Worm (Caenorhabditis elegans) whole organism, midembryonic: Measurements from ENCODE around the gene srg-16.

Experiments
- T22C8.4 ChIP-seq: fragments of 200-800 bp; sonication (Bioruptor generic); IDR thresholded peaks from 2 replicates; pipeline ENCODE4 v1.3.6; 2022; ENCODE audit warnings: missing genetic modification characterization, missing compliant biosample characterization
- cog-1 ChIP-seq: sonication (generic microtip); optimal IDR thresholded peaks from 2 replicates; lab custom pipeline; 2016; ENCODE audit warnings: missing genetic modification characterization, missing compliant biosample characterization
- flt-1 ChIP-seq: fragments of 200-800 bp; sonication (Bioruptor generic); IDR thresholded peaks from 2 replicates; pipeline ENCODE4 v1.3.6; 2022; ENCODE audit warnings: missing genetic modification characterization, missing compliant biosample characterization
- klf-2 ChIP-seq: fragments of 200-800 bp; sonication (Bioruptor generic); conservative IDR thresholded peaks from 2 replicates; pipeline ENCODE4 v1.3.6; 2022; ENCODE audit warnings: missing genetic modification reagents, missing genetic modification characterization, missing compliant biosample characterization
- med-1 ChIP-seq: sonication (generic microtip); optimal IDR thresholded peaks from 2 replicates; lab custom pipeline; 2017; ENCODE audit warnings: missing genetic modification characterization, mild to moderate bottlenecking, missing compliant biosample characterization, antibody characterized with exemption, missing genetic modification reagents; ENCODE audit not compliant: insufficient read depth
- ref-1 ChIP-seq: fragments of 200-800 bp; sonication (Bioruptor generic); conservative IDR thresholded peaks from 2 replicates; pipeline ENCODE4 v1.3.6; 2022; ENCODE audit warnings: missing genetic modification reagents, missing genetic modification characterization, missing compliant biosample characterization
- tab-1 ChIP-seq: fragments of 200-800 bp; sonication (Bioruptor generic); IDR thresholded peaks from 2 replicates; pipeline ENCODE4 v1.3.6; 2022; ENCODE audit warnings: missing genetic modification characterization, missing compliant biosample characterization
- ztf-23 ChIP-seq: fragments of 200-800 bp; sonication (Bioruptor generic); IDR thresholded peaks from 2 replicates; pipeline ENCODE4 v1.3.6; 2022; ENCODE audit warnings: missing genetic modification reagents, missing genetic modification characterization, missing compliant biosample characterization
- ztf-29 ChIP-seq: fragments of 200-800 bp; sonication (Bioruptor generic); IDR thresholded peaks from 2 replicates; pipeline ENCODE4 v1.3.6; 2022; ENCODE audit warnings: missing genetic modification reagents, missing genetic modification characterization, missing compliant biosample characterization

srg-16 gene

ce11 chrII:12502784-12503183 is 35.9 kb downstream of the srg-16 start, which contains the start of gene ador-1:
ador-1 (minus strand) TSS chrII:12502884.
- TF ChIP-seq tab-1 (GFP tag; lab: Robert Waterston, UW) (no peak), klf-2 (GFP tag; lab: Robert Waterston, UW) (no peak), med-1 (GFP tag; lab: Kevin White, UChicago) (no peak), flt-1 (GFP tag; lab: Robert Waterston, UW) (no peak), T22C8.4 (GFP tag; lab: Robert Waterston, UW) (no peak), ztf-23 (GFP tag; lab: Robert Waterston, UW) (no peak), cog-1 (tag; lab: Kevin White, UChicago) (no peak), ztf-29 (GFP tag; lab: Robert Waterston, UW) (no peak), ref-1 (GFP tag; lab: Robert Waterston, UW) (no peak)

- TF ChIP-seq cog-1 (tag; lab: Kevin White, UChicago): no peak
- no peak for TF ChIP-seq ztf-29 (GFP tag; lab: Robert Waterston, UW)
- no peak for TF ChIP-seq ztf-23 (GFP tag; lab: Robert Waterston, UW)
- no peak for TF ChIP-seq tab-1 (GFP tag; lab: Robert Waterston, UW)
- TF ChIP-seq ref-1 (GFP tag; lab: Robert Waterston, UW): no peak
- no peak for TF ChIP-seq flt-1 (GFP tag; lab: Robert Waterston, UW)
- TF ChIP-seq klf-2 (GFP tag; lab: Robert Waterston, UW): no peak
- no peak for TF ChIP-seq med-1 (GFP tag; lab: Kevin White, UChicago)
- TF ChIP-seq T22C8.4 (GFP tag; lab: Robert Waterston, UW): no peak
Observed at ce11 chrII:12506511-12506910, 39.6 kb downstream of the srg-16 start.

ce11 chrII:12507038-12507437 is 40.1 kb downstream of the srg-16 start, which contains the start of gene srh-68:
srh-68 (plus strand) TSS chrII:12507338.
- TF ChIP-seq cog-1 (tag; lab: Kevin White, UChicago) (no peak), tab-1 (GFP tag; lab: Robert Waterston, UW) (no peak), T22C8.4 (GFP tag; lab: Robert Waterston, UW) (no peak), ztf-29 (GFP tag; lab: Robert Waterston, UW) (no peak), ztf-23 (GFP tag; lab: Robert Waterston, UW) (no peak), klf-2 (GFP tag; lab: Robert Waterston, UW) (no peak), med-1 (GFP tag; lab: Kevin White, UChicago) (no peak), ref-1 (GFP tag; lab: Robert Waterston, UW) (no peak), flt-1 (GFP tag; lab: Robert Waterston, UW) (no peak)

ce11 chrII:12508650-12509049 is 41.7 kb downstream of the srg-16 start, which contains the start of gene srh-67:
srh-67 (plus strand) TSS chrII:12508950.
- TF ChIP-seq ref-1 (GFP tag; lab: Robert Waterston, UW) (no peak), tab-1 (GFP tag; lab: Robert Waterston, UW) (no peak), ztf-29 (GFP tag; lab: Robert Waterston, UW) (no peak), klf-2 (GFP tag; lab: Robert Waterston, UW) (no peak), flt-1 (GFP tag; lab: Robert Waterston, UW) (no peak), ztf-23 (GFP tag; lab: Robert Waterston, UW) (no peak), T22C8.4 (GFP tag; lab: Robert Waterston, UW) (no peak), cog-1 (tag; lab: Kevin White, UChicago) (no peak), med-1 (GFP tag; lab: Kevin White, UChicago) (no peak)

- TF ChIP-seq med-1 (GFP tag; lab: Kevin White, UChicago) (no peak), flt-1 (GFP tag; lab: Robert Waterston, UW) (no peak)
Observed at ce11 chrII:12511866-12512265, 44.9 kb downstream of the srg-16 start, which contains the start of gene srh-73. srh-73 (plus strand) TSS chrII:12512166.

- no peak for TF ChIP-seq tab-1 (GFP tag; lab: Robert Waterston, UW)
- TF ChIP-seq T22C8.4 (GFP tag; lab: Robert Waterston, UW): no peak
- TF ChIP-seq ztf-23 (GFP tag; lab: Robert Waterston, UW): no peak
- TF ChIP-seq ref-1 (GFP tag; lab: Robert Waterston, UW): no peak
- no peak for TF ChIP-seq med-1 (GFP tag; lab: Kevin White, UChicago)
- TF ChIP-seq cog-1 (tag; lab: Kevin White, UChicago): no peak
- TF ChIP-seq klf-2 (GFP tag; lab: Robert Waterston, UW): no peak
Observed at ce11 chrII:12514620-12515019, 47.7 kb downstream of the srg-16 start, which contains the start of gene srh-69. srh-69 (minus strand) TSS chrII:12514720.

- TF ChIP-seq med-1 (GFP tag; lab: Kevin White, UChicago): no peak
- no peak for TF ChIP-seq klf-2 (GFP tag; lab: Robert Waterston, UW)
- TF ChIP-seq cog-1 (tag; lab: Kevin White, UChicago): no peak
- no peak for TF ChIP-seq tab-1 (GFP tag; lab: Robert Waterston, UW)
- TF ChIP-seq ztf-23 (GFP tag; lab: Robert Waterston, UW): no peak
- TF ChIP-seq T22C8.4 (GFP tag; lab: Robert Waterston, UW): no peak
- TF ChIP-seq ztf-29 (GFP tag; lab: Robert Waterston, UW): no peak
- TF ChIP-seq flt-1 (GFP tag; lab: Robert Waterston, UW): no peak
- TF ChIP-seq ref-1 (GFP tag; lab: Robert Waterston, UW): no peak
Observed at ce11 chrII:12516313-12516712, 49.4 kb downstream of the srg-16 start, which contains the start of gene srh-61. srh-61 (minus strand) TSS chrII:12516413.

ce11 chrII:12518008-12518407 is 51.1 kb downstream of the srg-16 start:
- TF ChIP-seq klf-2 (GFP tag; lab: Robert Waterston, UW): no peak
- no peak for TF ChIP-seq ref-1 (GFP tag; lab: Robert Waterston, UW)
- TF ChIP-seq T22C8.4 (GFP tag; lab: Robert Waterston, UW): no peak
- no peak for TF ChIP-seq med-1 (GFP tag; lab: Kevin White, UChicago)
- TF ChIP-seq ztf-23 (GFP tag; lab: Robert Waterston, UW): no peak
- no peak for TF ChIP-seq ztf-29 (GFP tag; lab: Robert Waterston, UW)
- no peak for TF ChIP-seq cog-1 (tag; lab: Kevin White, UChicago)
- TF ChIP-seq flt-1 (GFP tag; lab: Robert Waterston, UW): no peak
- no peak for TF ChIP-seq tab-1 (GFP tag; lab: Robert Waterston, UW)
